Worm (Caenorhabditis elegans) whole organism, late embryonic: ENCODE results near the gene Y45F10D.14.

Source experiments
- ama-1 ChIP-seq: fragments of 150-350 bp; optimal IDR thresholded peaks from 2 replicates; lab custom pipeline; 2014
- ceh-22 ChIP-seq: sonication (generic microtip); optimal IDR thresholded peaks from 2 replicates; lab custom pipeline; 2017; ENCODE audit warnings: missing biosample characterization, missing genetic modification characterization
- dve-1 ChIP-seq: sonication (generic microtip); optimal IDR thresholded peaks from 2 replicates; lab custom pipeline; 2017; ENCODE audit warnings: antibody characterized with exemption, mild to moderate bottlenecking, missing genetic modification characterization, missing compliant biosample characterization
- elt-2 ChIP-seq: sonication (generic microtip); optimal IDR thresholded peaks from 2 replicates; lab custom pipeline; 2016; ENCODE audit warnings: missing genetic modification reagents, missing genetic modification characterization, missing compliant biosample characterization
- hlh-15 ChIP-seq: sonication (generic microtip); optimal IDR thresholded peaks from 2 replicates; lab custom pipeline; 2016; ENCODE audit warnings: missing genetic modification characterization, missing compliant biosample characterization
- pha-4 ChIP-seq: fragments of 150-350 bp; optimal IDR thresholded peaks from 2 replicates; lab custom pipeline; 2018; ENCODE audit warnings: missing biosample characterization, missing genetic modification reagents, missing genetic modification characterization
- sox-4 ChIP-seq: sonication (generic microtip); optimal IDR thresholded peaks from 2 replicates; lab custom pipeline; 2017; ENCODE audit warnings: mild to moderate bottlenecking, missing genetic modification characterization, inconsistent platforms, missing compliant biosample characterization
- syd-9 ChIP-seq: sonication (generic microtip); optimal IDR thresholded peaks from 2 replicates; lab custom pipeline; 2016; ENCODE audit warnings: mild to moderate bottlenecking, missing genetic modification characterization, moderate library complexity, missing compliant biosample characterization
- unc-86 ChIP-seq: sonication (generic microtip); optimal IDR thresholded peaks from 2 replicates; lab custom pipeline; 2016; ENCODE audit warnings: missing genetic modification characterization, missing compliant biosample characterization

ce11 chrIV:13778710-13779109 lies 28.9 kb downstream of the Y45F10D.14 start, which contains the start of gene gly-10:
- TF ChIP-seq elt-2 (no peak), unc-86 (no peak), pha-4 (tag; lab: Kevin White, UChicago) (no peak), sox-4 (tag; lab: Kevin White, UChicago) (no peak), ama-1 (lab: Kevin White, UChicago) (no peak), ceh-22 (no peak), syd-9 (tag; lab: Kevin White, UChicago) (no peak), dve-1 (no peak), hlh-15 (tag; lab: Kevin White, UChicago) (no peak)
